Fruit fly (Drosophila melanogaster): ENCODE measurements around the gene CG15399.

CG15399 gene

dm6 chr2L:2769476-2770185 lies 1.9 kb downstream of the CG15399 start, which contains the start of the genes colt and HINT1 (continued):
- peak; percentile 0 for TF ChIP-seq CG10543 (GFP tag; optimal IDR thresholded peaks at IDR 0.05)
- TF ChIP-seq chinmo (GFP tag; IDR thresholded peaks at IDR 0.05; ENCODE audit: partially characterized antibody): 0 out of 4 replicates have a peak, but pooled peaks have one; percentile 46
- peak; percentile 75 for TF ChIP-seq Drgx (GFP tag; IDR thresholded peaks at IDR 0.05)
- no peak for TF ChIP-seq CG16815 (GFP tag; optimal IDR thresholded peaks at IDR 0.05)
- TF ChIP-seq NfI (GFP tag; optimal IDR thresholded peaks at IDR 0.05): peak; percentile 24
- no peak for TF ChIP-seq CG14014 (GFP tag; IDR thresholded peaks at IDR 0.05)
- no peak for TF ChIP-seq mam (GFP tag; optimal IDR thresholded peaks at IDR 0.05)
- TF ChIP-seq CG6683 (GFP tag; optimal IDR thresholded peaks at IDR 0.05): no peak
- no peak for TF ChIP-seq crc (GFP tag; optimal IDR thresholded peaks at IDR 0.05)
- no peak for TF ChIP-seq CG10321 (GFP tag; IDR thresholded peaks at IDR 0.05)
- peak; percentile 52 for TF ChIP-seq CG17829 (tag; optimal IDR thresholded peaks at IDR 0.05)
- peak; percentile 9; the same call in 1 of the 2 replicates for TF ChIP-seq slbo (GFP tag; IDR thresholded peaks at IDR 0.05)
- no peak for TF ChIP-seq tgo (GFP tag; IDR thresholded peaks at IDR 0.05)
- TF ChIP-seq pnt (GFP tag; optimal IDR thresholded peaks at IDR 0.05): no peak
- no peak for TF ChIP-seq CG18764 (GFP tag; optimal IDR thresholded peaks at IDR 0.05)
- TF ChIP-seq CG15073 (GFP tag; optimal IDR thresholded peaks at IDR 0.05): no peak
- no peak for TF ChIP-seq Ravus (GFP tag; IDR thresholded peaks at IDR 0.05)
- peak; percentile 31 for TF ChIP-seq CG9437 (GFP tag; optimal IDR thresholded peaks at IDR 0.05)
- no peak; the same call in 1 of the 2 replicates for TF ChIP-seq E2f2 (GFP tag; IDR thresholded peaks at IDR 0.05)
- TF ChIP-seq CG12391 (tag; optimal IDR thresholded peaks at IDR 0.05): peak; percentile 29
- peak; percentile 56 for TF ChIP-seq CG34376 (GFP tag; optimal IDR thresholded peaks at IDR 0.05)
- no peak for TF ChIP-seq zfh2 (GFP tag; optimal IDR thresholded peaks at IDR 0.05)
- TF ChIP-seq CG4820 (GFP tag; optimal IDR thresholded peaks at IDR 0.05): no peak
- TF ChIP-seq CG11398 (GFP tag; optimal IDR thresholded peaks at IDR 0.05): no peak
- TF ChIP-seq zf30C (GFP tag; optimal IDR thresholded peaks at IDR 0.05): peak; percentile 6
- peak; percentile 75 for TF ChIP-seq CG8924 (tag; optimal IDR thresholded peaks at IDR 0.05)
- TF ChIP-seq crol (GFP tag; IDR thresholded peaks at IDR 0.05): no peak
- TF ChIP-seq row (GFP tag; IDR thresholded peaks at IDR 0.05): peak; percentile 47
- 0 out of 3 replicates have a peak, but pooled peaks have one; percentile 28 for TF ChIP-seq CG11695 (GFP tag; IDR thresholded peaks at IDR 0.05)
- TF ChIP-seq CG30020 (tag; optimal IDR thresholded peaks at IDR 0.05): peak; percentile 72
- TF ChIP-seq lmd (GFP tag; IDR thresholded peaks at IDR 0.05): no peak
- TF ChIP-seq CG5180 (GFP tag; optimal IDR thresholded peaks at IDR 0.05): no peak
- peak; percentile 41 for TF ChIP-seq Sry-δ (GFP tag; optimal IDR thresholded peaks at IDR 0.05)
- TF ChIP-seq Lhr (GFP tag; optimal IDR thresholded peaks at IDR 0.05): peak; percentile 33
- TF ChIP-seq Atf3 (GFP tag; optimal IDR thresholded peaks at IDR 0.05): no peak
- peak; percentile 18 for TF ChIP-seq pho (GFP tag; optimal IDR thresholded peaks at IDR 0.05)
- no peak for TF ChIP-seq CG7372 (GFP tag; IDR thresholded peaks at IDR 0.05)
- no peak for TF ChIP-seq cas (GFP tag; IDR thresholded peaks at IDR 0.05)
- TF ChIP-seq CHES-1-like (GFP tag; optimal IDR thresholded peaks at IDR 0.05): peak; percentile 4
- peak; percentile 46 for TF ChIP-seq twi (tag; optimal IDR thresholded peaks at IDR 0.05)
- peak; percentile 22 for TF ChIP-seq Xbp1 (GFP tag; optimal IDR thresholded peaks at IDR 0.05)
- TF ChIP-seq Dbx (GFP tag; IDR thresholded peaks at IDR 0.05): peak; percentile 28; the same call in 1 of the 3 replicates
- TF ChIP-seq Fer1 (GFP tag; optimal IDR thresholded peaks at IDR 0.05): peak; percentile 32
- no peak for TF ChIP-seq CG16863 (GFP tag; optimal IDR thresholded peaks at IDR 0.05)
- TF ChIP-seq ind (GFP tag; optimal IDR thresholded peaks at IDR 0.05): no peak
- TF ChIP-seq ranshi (GFP tag; IDR thresholded peaks at IDR 0.05): no peak
- no peak for TF ChIP-seq CG8281 (tag; optimal IDR thresholded peaks at IDR 0.05)
- TF ChIP-seq nerfin-1 (tag; optimal IDR thresholded peaks at IDR 0.05): peak; percentile 56
- no peak for TF ChIP-seq vfl (GFP tag; optimal IDR thresholded peaks at IDR 0.05)
- TF ChIP-seq CG10267 (tag; optimal IDR thresholded peaks at IDR 0.05): peak; percentile 45

All from whole organism, embryonic.